Worm (Caenorhabditis elegans) whole organism, early embryonic: ENCODE data around the gene clec-187.

Experiments
- B0310.2 ChIP-seq: sonication (generic microtip); optimal IDR thresholded peaks from 2 replicates; lab custom pipeline; 2016; ENCODE audit warnings: mild to moderate bottlenecking, missing genetic modification characterization, missing compliant biosample characterization
- F13C5.2 ChIP-seq: sonication (generic microtip); optimal IDR thresholded peaks from 2 replicates; lab custom pipeline; 2017; ENCODE audit warnings: mild to moderate bottlenecking, missing genetic modification characterization, inconsistent platforms, missing compliant biosample characterization
- aly-1 ChIP-seq: sonication (generic microtip); optimal IDR thresholded peaks from 2 replicates; lab custom pipeline; 2016; ENCODE audit warnings: missing genetic modification characterization, missing compliant biosample characterization
- ama-1 ChIP-seq: fragments of 150-350 bp; optimal IDR thresholded peaks from 2 replicates; lab custom pipeline; 2014
- ceh-13 ChIP-seq: fragments of 200-800 bp; sonication (Bioruptor generic); optimal IDR thresholded peaks from 2 replicates; lab custom pipeline; 2018; ENCODE audit warnings: mild to moderate bottlenecking, missing genetic modification characterization, missing compliant biosample characterization
- ceh-36 ChIP-seq: sonication (generic microtip); optimal IDR thresholded peaks from 2 replicates; lab custom pipeline; 2016; ENCODE audit warnings: missing genetic modification characterization, inconsistent platforms, missing compliant biosample characterization
- ets-7 ChIP-seq: sonication (generic microtip); optimal IDR thresholded peaks from 2 replicates; lab custom pipeline; 2016; ENCODE audit warnings: missing genotype, missing genetic modification characterization, missing compliant biosample characterization
- flt-1 ChIP-seq: fragments of 200-800 bp; sonication (Bioruptor generic); IDR thresholded peaks from 2 replicates; pipeline ENCODE4 v1.3.6; 2022; ENCODE audit warnings: missing genetic modification characterization, missing compliant biosample characterization
- hmbx-1 ChIP-seq: sonication (generic microtip); optimal IDR thresholded peaks from 2 replicates; lab custom pipeline; 2016; ENCODE audit warnings: mild to moderate bottlenecking, missing genetic modification characterization, missing compliant biosample characterization
- hmg-4 ChIP-seq: fragments of 200-800 bp; sonication (Bioruptor generic); optimal IDR thresholded peaks from 2 replicates; lab custom pipeline; 2018; ENCODE audit warnings: mild to moderate bottlenecking, missing genetic modification characterization, missing compliant biosample characterization
- hnd-1 ChIP-seq: sonication (generic microtip); optimal IDR thresholded peaks from 2 replicates; lab custom pipeline; 2016; ENCODE audit warnings: missing genetic modification characterization, missing compliant biosample characterization
- pes-1 ChIP-seq: fragments of 200-800 bp; sonication (Bioruptor generic); IDR thresholded peaks from 2 replicates; pipeline ENCODE4 v1.3.6; 2022; ENCODE audit warnings: missing genetic modification reagents, missing genetic modification characterization, missing compliant biosample characterization
- scrt-1 ChIP-seq: fragments of 200-800 bp; sonication (Bioruptor generic); IDR thresholded peaks from 2 replicates; pipeline ENCODE4 v1.3.6; 2022; ENCODE audit warnings: missing genetic modification characterization, missing compliant biosample characterization
- sea-1 ChIP-seq: fragments of 200-800 bp; sonication (Bioruptor generic); conservative IDR thresholded peaks from 2 replicates; pipeline ENCODE4 v1.3.6; 2022; ENCODE audit warnings: missing genetic modification characterization, missing compliant biosample characterization
- tbx-11 ChIP-seq: fragments of 200-800 bp; sonication (Bioruptor generic); IDR thresholded peaks from 2 replicates; pipeline ENCODE4 v1.3.6; 2022; ENCODE audit warnings: missing genetic modification characterization, missing compliant biosample characterization
- tbx-37 ChIP-seq: fragments of 200-800 bp; sonication (Bioruptor generic); conservative IDR thresholded peaks from 2 replicates; pipeline ENCODE4 v1.3.6; 2022; ENCODE audit warnings: missing genetic modification reagents, missing genetic modification characterization, missing compliant biosample characterization
- tra-4 ChIP-seq: sonication (generic microtip); optimal IDR thresholded peaks from 2 replicates; lab custom pipeline; 2017; ENCODE audit warnings: missing genetic modification characterization, missing compliant biosample characterization

The clec-187 gene

ce11 chrIV:12871445-12871947 lies at the start of gene clec-187:
clec-187 (minus strand) TSS chrIV:12871495.
- no peak for TF ChIP-seq ceh-13 (GFP tag; lab: Kevin White, UChicago)
- no peak for TF ChIP-seq F13C5.2
- no peak for TF ChIP-seq pes-1
- no peak for TF ChIP-seq flt-1
- TF ChIP-seq B0310.2 = no peak
- no peak for TF ChIP-seq hnd-1 (tag; lab: Kevin White, UChicago)
- TF ChIP-seq tbx-11 (GFP tag; lab: Robert Waterston, UW) = no peak
- TF ChIP-seq aly-1 (tag; lab: Kevin White, UChicago) = no peak
- TF ChIP-seq ets-7 (tag; lab: Kevin White, UChicago) = no peak
- TF ChIP-seq ama-1 = no peak
- no peak for TF ChIP-seq hmbx-1 (tag; lab: Kevin White, UChicago)
- TF ChIP-seq sea-1 (GFP tag; lab: Robert Waterston, UW) = no peak
- no peak for TF ChIP-seq tbx-37 (GFP tag; lab: Robert Waterston, UW)
- no peak for TF ChIP-seq hmg-4 (GFP tag; lab: Kevin White, UChicago)
- no peak for TF ChIP-seq tra-4 (tag; lab: Kevin White, UChicago)
- TF ChIP-seq ceh-36 (tag; lab: Kevin White, UChicago) = no peak
- no peak for TF ChIP-seq scrt-1 (GFP tag; lab: Robert Waterston, UW)

ce11 chrIV:12921027-12921426 lies 49.7 kb upstream of the clec-187 start, which contains the start of gene C32H11.4:
C32H11.4 (plus strand) TSS chrIV:12921264.
- TF ChIP-seq hmg-4 (GFP tag; lab: Kevin White, UChicago) (no peak), pes-1 (no peak), ceh-13 (GFP tag; lab: Kevin White, UChicago) (no peak), sea-1 (GFP tag; lab: Robert Waterston, UW) (no peak), ceh-36 (tag; lab: Kevin White, UChicago) (no peak), ama-1 (no peak), hmbx-1 (tag; lab: Kevin White, UChicago) (no peak), scrt-1 (GFP tag; lab: Robert Waterston, UW) (no peak), F13C5.2 (no peak), B0310.2 (no peak), aly-1 (tag; lab: Kevin White, UChicago) (no peak), ets-7 (tag; lab: Kevin White, UChicago) (no peak)

ce11 chrIV:12920553-12920952 lies 49.3 kb upstream of the clec-187 start:
- TF ChIP-seq F13C5.2 (no peak), aly-1 (tag; lab: Kevin White, UChicago) (no peak), ceh-36 (tag; lab: Kevin White, UChicago) (no peak)

ce11 chrIV:12918256-12918655 lies 47.0 kb upstream of the clec-187 start, which contains the start of gene C32H11.3:
C32H11.3 (plus strand) TSS chrIV:12918556.
- TF ChIP-seq ceh-36 (tag; lab: Kevin White, UChicago) (no peak), tra-4 (tag; lab: Kevin White, UChicago) (no peak), ceh-13 (GFP tag; lab: Kevin White, UChicago) (no peak), hmg-4 (GFP tag; lab: Kevin White, UChicago) (no peak), F13C5.2 (no peak), flt-1 (no peak), tbx-11 (GFP tag; lab: Robert Waterston, UW) (no peak), hnd-1 (tag; lab: Kevin White, UChicago) (no peak), scrt-1 (GFP tag; lab: Robert Waterston, UW) (no peak), B0310.2 (no peak), pes-1 (no peak), ets-7 (tag; lab: Kevin White, UChicago) (no peak), aly-1 (tag; lab: Kevin White, UChicago) (no peak), tbx-37 (GFP tag; lab: Robert Waterston, UW) (no peak), hmbx-1 (tag; lab: Kevin White, UChicago) (no peak)

ce11 chrIV:12915479-12915878 lies 44.2 kb upstream of the clec-187 start, which contains the start of gene srz-15:
srz-15 (plus strand) TSS chrIV:12915779.
- TF ChIP-seq ceh-13 (GFP tag; lab: Kevin White, UChicago) (no peak), aly-1 (tag; lab: Kevin White, UChicago) (no peak), ets-7 (tag; lab: Kevin White, UChicago) (no peak)

ce11 chrIV:12914532-12915019 lies 43.3 kb upstream of the clec-187 start, which contains the start of gene irg-6:
irg-6 (minus strand) TSS chrIV:12914969.
- TF ChIP-seq tra-4 (tag; lab: Kevin White, UChicago) (no peak), ceh-13 (GFP tag; lab: Kevin White, UChicago) (no peak), flt-1 (no peak), hnd-1 (tag; lab: Kevin White, UChicago) (no peak), tbx-11 (GFP tag; lab: Robert Waterston, UW) (no peak), aly-1 (tag; lab: Kevin White, UChicago) (no peak), ceh-36 (tag; lab: Kevin White, UChicago) (no peak), pes-1 (no peak), hmbx-1 (tag; lab: Kevin White, UChicago) (no peak), sea-1 (GFP tag; lab: Robert Waterston, UW) (no peak), F13C5.2 (no peak)

- no peak for TF ChIP-seq scrt-1 (GFP tag; lab: Robert Waterston, UW)
- no peak for TF ChIP-seq hnd-1 (tag; lab: Kevin White, UChicago)
- no peak for TF ChIP-seq hmg-4 (GFP tag; lab: Kevin White, UChicago)
- no peak for TF ChIP-seq ama-1
- no peak for TF ChIP-seq sea-1 (GFP tag; lab: Robert Waterston, UW)
- no peak for TF ChIP-seq F13C5.2
- no peak for TF ChIP-seq ceh-13 (GFP tag; lab: Kevin White, UChicago)
These were observed 40.7 kb upstream of the clec-187 start, which contains the start of gene K08D8.5 for ce11 chrIV:12911990-12912389. K08D8.5 (minus strand) TSS chrIV:12912129.
